Worm (Caenorhabditis elegans): Measurements from ENCODE around the gene Y110A2AL.7.

Y110A2AL.7 gene

ce11 chrII:2797951-2798350 lies 45.0 kb downstream of the Y110A2AL.7 start:
- peak; percentile 3 for TF ChIP-seq elt-1 (tag; optimal IDR thresholded peaks at IDR 0.05; ENCODE audit: borderline replicate concordance, insufficient read depth)
- TF ChIP-seq ces-1 (GFP tag; optimal IDR thresholded peaks at IDR 0.05), result no peak

- TF ChIP-seq nhr-237 (tag; optimal IDR thresholded peaks at IDR 0.05), result no peak
- no peak for TF ChIP-seq cnd-1 (tag; optimal IDR thresholded peaks at IDR 0.05)
- TF ChIP-seq flh-1 (GFP tag; optimal IDR thresholded peaks at IDR 0.05), result no peak
- no peak for TF ChIP-seq lin-32 (GFP tag; optimal IDR thresholded peaks at IDR 0.05)
- no peak for TF ChIP-seq mep-1 (tag; optimal IDR thresholded peaks at IDR 0.05)
- no peak for TF ChIP-seq ztf-11 (tag; optimal IDR thresholded peaks at IDR 0.05)
- TF ChIP-seq lsy-2 (tag; optimal IDR thresholded peaks at IDR 0.05), result no peak
Observed at ce11 chrII:2796431-2796830, 46.6 kb downstream of the Y110A2AL.7 start.

ce11 chrII:2795413-2795812 lies 47.6 kb downstream of the Y110A2AL.7 start:
- TF ChIP-seq pha-4 (tag; optimal IDR thresholded peaks at IDR 0.05), result no peak
- no peak for TF ChIP-seq sptf-1 (tag; optimal IDR thresholded peaks at IDR 0.05)
- TF ChIP-seq mep-1 (tag; optimal IDR thresholded peaks at IDR 0.05), result no peak
- TF ChIP-seq ham-2 (GFP tag; optimal IDR thresholded peaks at IDR 0.05), result no peak
- TF ChIP-seq ces-1 (GFP tag; optimal IDR thresholded peaks at IDR 0.05), result no peak
